Worm (Caenorhabditis elegans): Measurements from ENCODE around the gene F08H9.4.

DNA sequence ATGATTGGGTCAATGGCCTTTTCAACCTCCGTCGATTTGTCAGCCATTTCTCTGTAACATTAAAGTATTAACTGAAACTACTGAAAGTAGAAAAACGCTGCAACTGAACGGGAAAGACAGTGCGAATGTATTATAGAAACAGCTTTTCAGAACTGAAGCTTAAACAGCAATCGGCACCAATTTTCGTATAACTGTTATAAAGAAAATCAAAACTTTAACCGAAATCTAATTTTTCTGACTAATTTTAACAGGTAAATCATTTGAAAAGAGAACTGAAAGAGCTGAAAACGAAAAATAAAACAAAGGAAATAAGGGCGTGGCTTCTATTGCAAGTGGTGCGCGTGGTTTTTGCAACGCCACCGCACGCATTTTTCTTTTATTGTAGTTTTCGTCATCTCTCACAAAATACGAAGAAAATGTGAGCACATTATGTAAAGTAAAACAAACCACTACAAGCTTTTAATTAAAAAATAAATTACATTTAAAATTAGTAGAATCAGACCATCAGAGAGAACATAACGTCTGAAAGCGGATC lies 39.2 kb downstream of the F08H9.4 start, which contains the start of gene rrsr-1:
- TF ChIP-seq ceh-28 (tag; optimal IDR thresholded peaks at IDR 0.05) (no peak), lin-39 (tag; optimal IDR thresholded peaks at IDR 0.05) (no peak), lsy-2 (tag; optimal IDR thresholded peaks at IDR 0.05) (no peak), mep-1 (tag; optimal IDR thresholded peaks at IDR 0.05) (no peak), ama-1 (optimal IDR thresholded peaks at IDR 0.05) (no peak)
